Fruit fly (Drosophila melanogaster) whole organism, pupa: ENCODE measurements around the gene NK7.1.
A peak's percentile ranks its signal among the peaks of the same experiment; 100 is the strongest.

Experiments
- CG17806 ChIP-seq: fragments of 200-800 bp; sonication (Bioruptor generic); optimal IDR thresholded peaks from 2 replicates; lab custom pipeline; 2018; ENCODE audit warnings: missing biosample characterization, mild to moderate bottlenecking, missing genetic modification characterization, moderate library complexity
- CG9948 ChIP-seq: fragments of 200-800 bp; sonication (Bioruptor generic); optimal IDR thresholded peaks from 2 replicates; lab custom pipeline; 2018; ENCODE audit warnings: missing biosample characterization, mild to moderate bottlenecking, missing genetic modification characterization, moderate library complexity
- EcR ChIP-seq: fragments of 200-800 bp; sonication (Bioruptor generic); optimal IDR thresholded peaks from 3 replicates; lab custom pipeline; 2019; ENCODE audit warnings: missing biosample characterization, missing genetic modification characterization, mild to moderate bottlenecking, moderate library complexity, missing genetic modification reagents
- Pif1A ChIP-seq: fragments of 200-800 bp; sonication (Bioruptor generic); optimal IDR thresholded peaks from 3 replicates; lab custom pipeline; 2016; ENCODE audit warnings: missing biosample characterization, missing genetic modification characterization
- Snoo ChIP-seq: fragments of 200-800 bp; sonication (Bioruptor generic); optimal IDR thresholded peaks from 3 replicates; lab custom pipeline; 2017; ENCODE audit warnings: missing biosample characterization, mild to moderate bottlenecking, missing genetic modification characterization, inconsistent platforms
- gl ChIP-seq: fragments of 200-800 bp; sonication (Bioruptor generic); optimal IDR thresholded peaks from 2 replicates; lab custom pipeline; 2018; ENCODE audit warnings: missing biosample characterization, mild to moderate bottlenecking, missing genetic modification characterization

DNA sequence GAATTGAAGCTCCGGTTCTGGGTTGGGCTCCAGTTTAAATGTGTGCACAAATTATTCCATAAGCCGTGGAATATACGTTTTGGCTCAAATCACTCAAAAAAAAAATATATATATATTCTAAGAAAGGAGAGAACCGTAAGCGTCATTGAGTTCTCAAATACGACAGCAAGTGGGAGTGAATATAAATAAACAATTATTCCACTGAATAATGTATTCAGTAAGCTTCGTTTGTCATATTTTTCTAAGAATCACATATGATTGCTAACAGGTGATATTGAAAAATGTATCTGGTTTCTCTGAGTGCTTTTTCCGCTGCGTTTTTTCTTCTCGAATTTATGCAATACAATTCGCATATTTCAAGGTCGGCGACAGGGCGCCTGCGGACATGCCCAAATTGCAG lies 25.2 kb upstream of the NK7.1 start:
- TF ChIP-seq CG17806 (tag; lab: Kevin White, UChicago) (peak; percentile 4), gl (no peak), Pif1A (GFP tag; lab: Kevin White, UChicago) (no peak), Snoo (peak; percentile 15), EcR (no peak), CG9948 (tag; lab: Kevin White, UChicago) (no peak)
